Comparison of ENCODE assay signal across 1 fruit fly cellular context in genomic region chr3R:14088887-14089567, dm6.
TF ChIP-seq lines count a peak whose summit lies in the region.

Gene Npc2b, plus strand, starts transcription at chr3R:14089517.

TF ChIP-seq in whole organism, embryonic, 481 proteins besides CTCF, POLR2A, EP300 and RAD21 (continued from another document and continues in another):
- TF ChIP-seq Hmr (GFP tag; optimal IDR thresholded peaks at IDR 0.05; lab: Kevin White, UChicago), result peak; percentile 72
- no peak for TF ChIP-seq abd-A (tag; optimal IDR thresholded peaks at IDR 0.05; lab: Kevin White, UChicago)
- no peak for TF ChIP-seq CG11695 (GFP tag; IDR thresholded peaks at IDR 0.05; lab: Robert Waterston, UW)
- peak; percentile 79 for TF ChIP-seq CG32532 (GFP tag; IDR thresholded peaks at IDR 0.05; lab: Robert Waterston, UW)
- no peak for TF ChIP-seq yki (optimal IDR thresholded peaks at IDR 0.05; lab: Kevin White, UChicago)
- no peak for TF ChIP-seq CG9437 (GFP tag; optimal IDR thresholded peaks at IDR 0.05; lab: Kevin White, UChicago)
- TF ChIP-seq vvl (GFP tag; IDR thresholded peaks at IDR 0.05; lab: Robert Waterston, UW), result peak; percentile 43; the same call in 1 of the 2 replicates
- peak; percentile 64 for TF ChIP-seq az2 (GFP tag; optimal IDR thresholded peaks at IDR 0.05; lab: Kevin White, UChicago)
- no peak for TF ChIP-seq nerfin-1 (tag; optimal IDR thresholded peaks at IDR 0.05; lab: Kevin White, UChicago)
- TF ChIP-seq zen2 (GFP tag; IDR thresholded peaks at IDR 0.05; lab: Robert Waterston, UW; ENCODE audit: partially characterized antibody), result no peak
- TF ChIP-seq dpn (GFP tag; optimal IDR thresholded peaks at IDR 0.05; lab: Kevin White, UChicago), result peak; percentile 54 to 76
- peak; percentile 44 for TF ChIP-seq caup (GFP tag; optimal IDR thresholded peaks at IDR 0.05; lab: Kevin White, UChicago; ENCODE audit: severe bottlenecking)
- TF ChIP-seq CG4730 (GFP tag; IDR thresholded peaks at IDR 0.05; lab: Robert Waterston, UW), result peak; percentile 5; the same call in 1 of the 2 replicates
- TF ChIP-seq CG16779 (GFP tag; IDR thresholded peaks at IDR 0.05; lab: Robert Waterston, UW), result no peak; the same call in 1 of the 2 replicates
- TF ChIP-seq Stat92E (GFP tag; optimal IDR thresholded peaks at IDR 0.05; lab: Kevin White, UChicago), result peak in 1 of 3 experiments; percentile 3
- TF ChIP-seq CG12942 (GFP tag; optimal IDR thresholded peaks at IDR 0.05; lab: Kevin White, UChicago), result peak; percentile 30
- TF ChIP-seq Atf-2 (GFP tag; optimal IDR thresholded peaks at IDR 0.05; lab: Kevin White, UChicago), result peak; percentile 34
- TF ChIP-seq CG1024 (GFP tag; IDR thresholded peaks at IDR 0.05; lab: Robert Waterston, UW), result 0 out of 2 replicates have a peak, but pooled peaks have one; percentile 43
- peak; percentile 20 for TF ChIP-seq NC2α (GFP tag; optimal IDR thresholded peaks at IDR 0.05; lab: Kevin White, UChicago)
- peak; percentile 49 for TF ChIP-seq Atf3 (GFP tag; optimal IDR thresholded peaks at IDR 0.05; lab: Kevin White, UChicago)
- TF ChIP-seq Sry-δ (GFP tag; optimal IDR thresholded peaks at IDR 0.05; lab: Kevin White, UChicago), result peak; percentile 26
- no peak for TF ChIP-seq h (optimal IDR thresholded peaks at IDR 0.05; lab: Kevin White, UChicago)
- peak; percentile 63 for TF ChIP-seq CG13624 (GFP tag; optimal IDR thresholded peaks at IDR 0.05; lab: Kevin White, UChicago)
- no peak for TF ChIP-seq Rx (GFP tag; IDR thresholded peaks at IDR 0.05; lab: Robert Waterston, UW)
- TF ChIP-seq her (GFP tag; optimal IDR thresholded peaks at IDR 0.05; lab: Kevin White, UChicago), result peak; percentile 25
- TF ChIP-seq CG17912 (GFP tag; optimal IDR thresholded peaks at IDR 0.05; lab: Kevin White, UChicago), result no peak
- TF ChIP-seq CG14860 (GFP tag; IDR thresholded peaks at IDR 0.05; lab: Robert Waterston, UW; ENCODE audit: partially characterized antibody), result no peak
- TF ChIP-seq CG4617 (GFP tag; optimal IDR thresholded peaks at IDR 0.05; lab: Kevin White, UChicago; ENCODE audit: borderline replicate concordance), result peak; percentile 43
- TF ChIP-seq CG6765 (GFP tag; optimal IDR thresholded peaks at IDR 0.05; lab: Kevin White, UChicago), result peak; percentile 16
- TF ChIP-seq gt (GFP tag; IDR thresholded peaks at IDR 0.05; lab: Robert Waterston, UW), result no peak
- TF ChIP-seq CHES-1-like (GFP tag; optimal IDR thresholded peaks at IDR 0.05; lab: Kevin White, UChicago), result peak; percentile 38
- no peak for TF ChIP-seq Sry-β (GFP tag; optimal IDR thresholded peaks at IDR 0.05; lab: Kevin White, UChicago)
- TF ChIP-seq Sin3A (optimal IDR thresholded peaks at IDR 0.05; lab: Kevin White, UChicago), result no peak
- TF ChIP-seq CG2129 (GFP tag; IDR thresholded peaks at IDR 0.05; lab: Robert Waterston, UW; ENCODE audit: partially characterized antibody), result no peak
- no peak for TF ChIP-seq sens-2 (GFP tag; IDR thresholded peaks at IDR 0.05; lab: Robert Waterston, UW)
- no peak for TF ChIP-seq gsb-n (tag; optimal IDR thresholded peaks at IDR 0.05; lab: Kevin White, UChicago)
- peak; percentile 29 for TF ChIP-seq Myb (GFP tag; optimal IDR thresholded peaks at IDR 0.05; lab: Kevin White, UChicago)
- peak; percentile 16 for TF ChIP-seq CG2875 (GFP tag; optimal IDR thresholded peaks at IDR 0.05; lab: Kevin White, UChicago)
- no peak for TF ChIP-seq lov (optimal IDR thresholded peaks at IDR 0.05; lab: Kevin White, UChicago)
- TF ChIP-seq lov (GFP tag; IDR thresholded peaks at IDR 0.05; lab: Robert Waterston, UW), result 0 out of 3 replicates have a peak, but pooled peaks have one; percentile 3
- peak; percentile 49 for TF ChIP-seq CG13894 (tag; optimal IDR thresholded peaks at IDR 0.05; lab: Kevin White, UChicago)
- 0 out of 3 replicates have a peak, but pooled peaks have one; percentile 36 for TF ChIP-seq H15 (GFP tag; IDR thresholded peaks at IDR 0.05; lab: Robert Waterston, UW)
- no peak for TF ChIP-seq ab (GFP tag; optimal IDR thresholded peaks at IDR 0.05; lab: Kevin White, UChicago)
- TF ChIP-seq Nf-YB (GFP tag; optimal IDR thresholded peaks at IDR 0.05; lab: Kevin White, UChicago), result peak; percentile 15
- TF ChIP-seq hb (GFP tag; IDR thresholded peaks at IDR 0.05; lab: Robert Waterston, UW; ENCODE audit: partially characterized antibody), result no peak
- peak; percentile 21 for TF ChIP-seq CG18619 (GFP tag; optimal IDR thresholded peaks at IDR 0.05; lab: Kevin White, UChicago)
- peak; percentile 42 for TF ChIP-seq Vsx1 (GFP tag; optimal IDR thresholded peaks at IDR 0.05; lab: Kevin White, UChicago)
- no peak for TF ChIP-seq CG1792 (GFP tag; optimal IDR thresholded peaks at IDR 0.05; lab: Kevin White, UChicago)
- peak; percentile 13; the same call in 1 of the 2 replicates for TF ChIP-seq Drgx (GFP tag; IDR thresholded peaks at IDR 0.05; lab: Robert Waterston, UW)
- no peak for TF ChIP-seq luna (GFP tag; optimal IDR thresholded peaks at IDR 0.05; lab: Kevin White, UChicago)
- no peak for TF ChIP-seq ro (GFP tag; IDR thresholded peaks at IDR 0.05; lab: Robert Waterston, UW)
- TF ChIP-seq Ada2b (GFP tag; IDR thresholded peaks at IDR 0.05; lab: Robert Waterston, UW), result peak; percentile 22; the same call in 1 of the 2 replicates
- TF ChIP-seq CoRest (tag; optimal IDR thresholded peaks at IDR 0.05; lab: Kevin White, UChicago), result peak; percentile 68
- TF ChIP-seq ash1 (GFP tag; optimal IDR thresholded peaks at IDR 0.05; lab: Kevin White, UChicago), result peak; percentile 12
- peak; percentile 65 for TF ChIP-seq CG17568 (GFP tag; optimal IDR thresholded peaks at IDR 0.05; lab: Kevin White, UChicago)
- 0 out of 2 replicates have a peak, but pooled peaks have one; percentile 14 for TF ChIP-seq klu (GFP tag; IDR thresholded peaks at IDR 0.05; lab: Robert Waterston, UW)
- peak; percentile 32 for TF ChIP-seq BtbVII (GFP tag; optimal IDR thresholded peaks at IDR 0.05; lab: Kevin White, UChicago)
- no peak for TF ChIP-seq GATAe (GFP tag; conservative IDR thresholded peaks at IDR 0.05; lab: Robert Waterston, UW)
- TF ChIP-seq CG9797 (GFP tag; optimal IDR thresholded peaks at IDR 0.05; lab: Kevin White, UChicago), result no peak
- no peak for TF ChIP-seq Dref (GFP tag; IDR thresholded peaks at IDR 0.05; lab: Robert Waterston, UW)
- TF ChIP-seq Sox100B (GFP tag; optimal IDR thresholded peaks at IDR 0.05; lab: Kevin White, UChicago), result peak; percentile 36
- TF ChIP-seq CG4360 (GFP tag; IDR thresholded peaks at IDR 0.05; lab: Robert Waterston, UW), result 0 out of 2 replicates have a peak, but pooled peaks have one; percentile 28
- TF ChIP-seq slou (GFP tag; optimal IDR thresholded peaks at IDR 0.05; lab: Kevin White, UChicago), result no peak
- no peak for TF ChIP-seq CG6654 (GFP tag; optimal IDR thresholded peaks at IDR 0.05; lab: Kevin White, UChicago)
- peak; percentile 74 for TF ChIP-seq CG2120 (GFP tag; optimal IDR thresholded peaks at IDR 0.05; lab: Kevin White, UChicago)
- TF ChIP-seq CG13123 (GFP tag; optimal IDR thresholded peaks at IDR 0.05; lab: Kevin White, UChicago), result no peak
- TF ChIP-seq CG5953 (GFP tag; IDR thresholded peaks at IDR 0.05; lab: Robert Waterston, UW), result no peak
- peak; percentile 28 for TF ChIP-seq CG2712 (tag; optimal IDR thresholded peaks at IDR 0.05; lab: Kevin White, UChicago)
- TF ChIP-seq slp2 (GFP tag; optimal IDR thresholded peaks at IDR 0.05; lab: Kevin White, UChicago), result no peak
- TF ChIP-seq zen (tag; optimal IDR thresholded peaks at IDR 0.05; lab: Kevin White, UChicago), result peak; percentile 11
- no peak for TF ChIP-seq BEAF-32 (GFP tag; optimal IDR thresholded peaks at IDR 0.05; lab: Kevin White, UChicago)
- peak; percentile 70 for TF ChIP-seq nmo (GFP tag; optimal IDR thresholded peaks at IDR 0.05; lab: Kevin White, UChicago)
- TF ChIP-seq sens (GFP tag; lab: Kevin White, UChicago), result peak; percentile 92
- TF ChIP-seq NC2β (GFP tag; optimal IDR thresholded peaks at IDR 0.05; lab: Kevin White, UChicago), result peak; percentile 46
- TF ChIP-seq lbe (GFP tag; optimal IDR thresholded peaks at IDR 0.05; lab: Kevin White, UChicago), result no peak
- peak; percentile 35 for TF ChIP-seq tio (GFP tag; optimal IDR thresholded peaks at IDR 0.05; lab: Kevin White, UChicago)
- no peak for TF ChIP-seq CG8281 (tag; optimal IDR thresholded peaks at IDR 0.05; lab: Kevin White, UChicago)
- no peak for TF ChIP-seq mirr (GFP tag; optimal IDR thresholded peaks at IDR 0.05; lab: Kevin White, UChicago)
- TF ChIP-seq stwl (tag; optimal IDR thresholded peaks at IDR 0.05; lab: Kevin White, UChicago), result peak; percentile 85
- TF ChIP-seq CG6254 (GFP tag; optimal IDR thresholded peaks at IDR 0.05; lab: Kevin White, UChicago), result peak; percentile 14
- no peak for TF ChIP-seq Nf-YA (GFP tag; IDR thresholded peaks at IDR 0.05; lab: Robert Waterston, UW)
- TF ChIP-seq tna (GFP tag; IDR thresholded peaks at IDR 0.05; lab: Robert Waterston, UW; ENCODE audit: partially characterized antibody), result no peak
- peak; percentile 53 for TF ChIP-seq CG7556 (GFP tag; optimal IDR thresholded peaks at IDR 0.05; lab: Kevin White, UChicago)
- TF ChIP-seq Xbp1 (GFP tag; optimal IDR thresholded peaks at IDR 0.05; lab: Kevin White, UChicago), result peak; percentile 85
- TF ChIP-seq CG9817 (tag; optimal IDR thresholded peaks at IDR 0.05; lab: Kevin White, UChicago), result peak; percentile 62
- peak; percentile 60 for TF ChIP-seq CG4854 (GFP tag; optimal IDR thresholded peaks at IDR 0.05; lab: Kevin White, UChicago)
- TF ChIP-seq CG14441 (GFP tag; IDR thresholded peaks at IDR 0.05; lab: Robert Waterston, UW), result peak; percentile 20; the same call in 1 of the 2 replicates
- peak; percentile 27 for TF ChIP-seq Oli (tag; optimal IDR thresholded peaks at IDR 0.05; lab: Kevin White, UChicago)
- peak; percentile 65 for TF ChIP-seq PHDP (tag; optimal IDR thresholded peaks at IDR 0.05; lab: Kevin White, UChicago)
- no peak for TF ChIP-seq tup (GFP tag; optimal IDR thresholded peaks at IDR 0.05; lab: Kevin White, UChicago)
- 0 out of 2 replicates have a peak, but pooled peaks have one; percentile 34 for TF ChIP-seq HLH3B (GFP tag; IDR thresholded peaks at IDR 0.05; lab: Robert Waterston, UW)
- no peak for TF ChIP-seq sr (GFP tag; IDR thresholded peaks at IDR 0.05; lab: Robert Waterston, UW)
- TF ChIP-seq CG31365 (tag; optimal IDR thresholded peaks at IDR 0.05; lab: Kevin White, UChicago), result no peak
- peak; percentile 33 for TF ChIP-seq CG12744 (GFP tag; optimal IDR thresholded peaks at IDR 0.05; lab: Kevin White, UChicago)
- no peak for TF ChIP-seq MBD-R2 (GFP tag; IDR thresholded peaks at IDR 0.05; lab: Robert Waterston, UW)
- no peak for TF ChIP-seq TFAM (GFP tag; optimal IDR thresholded peaks at IDR 0.05; lab: Kevin White, UChicago)
- TF ChIP-seq Med (GFP tag; lab: Kevin White, UChicago), result peak; percentile 92
- TF ChIP-seq jumu (GFP tag; optimal IDR thresholded peaks at IDR 0.05; lab: Kevin White, UChicago), result no peak
- TF ChIP-seq onecut (GFP tag; IDR thresholded peaks at IDR 0.05; lab: Robert Waterston, UW), result peak; percentile 53
- TF ChIP-seq Dip3 (GFP tag; optimal IDR thresholded peaks at IDR 0.05; lab: Kevin White, UChicago), result peak; percentile 50
- TF ChIP-seq Bteb2 (GFP tag; optimal IDR thresholded peaks at IDR 0.05; lab: Kevin White, UChicago), result peak; percentile 4
- TF ChIP-seq CG16813 (GFP tag; IDR thresholded peaks at IDR 0.05; lab: Robert Waterston, UW; ENCODE audit: partially characterized antibody), result peak; percentile 72
- peak; percentile 44 for TF ChIP-seq inv (GFP tag; IDR thresholded peaks at IDR 0.05; lab: Robert Waterston, UW; ENCODE audit: partially characterized antibody)
- TF ChIP-seq Dek (tag; optimal IDR thresholded peaks at IDR 0.05; lab: Kevin White, UChicago), result peak; percentile 81
- peak; percentile 65 for TF ChIP-seq CG10366 (GFP tag; IDR thresholded peaks at IDR 0.05; lab: Robert Waterston, UW)
- no peak; the same call in 2 of the 3 replicates for TF ChIP-seq B-H1 (GFP tag; IDR thresholded peaks at IDR 0.05; lab: Robert Waterston, UW)
- TF ChIP-seq pho (GFP tag; optimal IDR thresholded peaks at IDR 0.05; lab: Kevin White, UChicago), result peak; percentile 41
- TF ChIP-seq cato (GFP tag; optimal IDR thresholded peaks at IDR 0.05; lab: Kevin White, UChicago; ENCODE audit: borderline replicate concordance), result no peak
- peak; percentile 26 for TF ChIP-seq B-H2 (GFP tag; optimal IDR thresholded peaks at IDR 0.05; lab: Kevin White, UChicago)
- TF ChIP-seq HLHmδ (GFP tag; optimal IDR thresholded peaks at IDR 0.05; lab: Kevin White, UChicago), result no peak
- no peak for TF ChIP-seq CG2202 (tag; optimal IDR thresholded peaks at IDR 0.05; lab: Kevin White, UChicago)
- TF ChIP-seq mld (GFP tag; IDR thresholded peaks at IDR 0.05; lab: Robert Waterston, UW; ENCODE audit: partially characterized antibody), result no peak
- no peak for TF ChIP-seq hkb (optimal IDR thresholded peaks at IDR 0.05; lab: Kevin White, UChicago)
- TF ChIP-seq hkb (GFP tag; IDR thresholded peaks at IDR 0.05; lab: Robert Waterston, UW), result peak; percentile 59
- TF ChIP-seq Deaf1 (tag; optimal IDR thresholded peaks at IDR 0.05; lab: Kevin White, UChicago), result peak; percentile 23
- peak; percentile 6 for TF ChIP-seq nom (GFP tag; optimal IDR thresholded peaks at IDR 0.05; lab: Kevin White, UChicago)
- no peak for TF ChIP-seq Hey (tag; optimal IDR thresholded peaks at IDR 0.05; lab: Kevin White, UChicago)
- TF ChIP-seq CG15479 (GFP tag; optimal IDR thresholded peaks at IDR 0.05; lab: Kevin White, UChicago), result no peak
- TF ChIP-seq dati (GFP tag; IDR thresholded peaks at IDR 0.05; lab: Robert Waterston, UW), result no peak
- 0 out of 2 replicates have a peak, but pooled peaks have one; percentile 38 for TF ChIP-seq danr (GFP tag; IDR thresholded peaks at IDR 0.05; lab: Robert Waterston, UW)
- peak; percentile 3 for TF ChIP-seq kni (GFP tag; optimal IDR thresholded peaks at IDR 0.05; lab: Kevin White, UChicago)
- peak; percentile 33 for TF ChIP-seq Antp (GFP tag; optimal IDR thresholded peaks at IDR 0.05; lab: Kevin White, UChicago)
- peak; percentile 4 for TF ChIP-seq CG13775 (GFP tag; optimal IDR thresholded peaks at IDR 0.05; lab: Kevin White, UChicago)
- TF ChIP-seq Elba2 (GFP tag; optimal IDR thresholded peaks at IDR 0.05; lab: Kevin White, UChicago), result no peak
- no peak for TF ChIP-seq Dfd (GFP tag; optimal IDR thresholded peaks at IDR 0.05; lab: Kevin White, UChicago)
- TF ChIP-seq CG33213 (GFP tag; optimal IDR thresholded peaks at IDR 0.05; lab: Kevin White, UChicago), result peak; percentile 67
- TF ChIP-seq CG18764 (GFP tag; optimal IDR thresholded peaks at IDR 0.05; lab: Kevin White, UChicago), result peak; percentile 17
- TF ChIP-seq CG6689 (GFP tag; IDR thresholded peaks at IDR 0.05; lab: Robert Waterston, UW), result peak; percentile 27; the same call in 1 of the 2 replicates
- peak; percentile 26 for TF ChIP-seq CG14710 (tag; optimal IDR thresholded peaks at IDR 0.05; lab: Kevin White, UChicago)
- TF ChIP-seq Lim3 (GFP tag; IDR thresholded peaks at IDR 0.05; lab: Robert Waterston, UW), result no peak
- TF ChIP-seq Ravus (GFP tag; IDR thresholded peaks at IDR 0.05; lab: Robert Waterston, UW), result no peak
